Fruit fly (Drosophila melanogaster): ENCODE data around the gene lsn.

lsn gene

dm6 chr3R:21836614-21837013 is 28.4 kb upstream of the lsn start (continued):
- no peak for TF ChIP-seq Dip2 (GFP tag; IDR thresholded peaks at IDR 0.05)
- no peak for TF ChIP-seq bowl (GFP tag; IDR thresholded peaks at IDR 0.05)
- TF ChIP-seq CG11723 (GFP tag; optimal IDR thresholded peaks at IDR 0.05) = no peak
- no peak for TF ChIP-seq CG12236 (GFP tag; optimal IDR thresholded peaks at IDR 0.05)
- no peak for TF ChIP-seq gro (GFP tag; optimal IDR thresholded peaks at IDR 0.05)
- no peak for TF ChIP-seq Bteb2 (GFP tag; optimal IDR thresholded peaks at IDR 0.05)
- no peak for TF ChIP-seq chif (GFP tag; optimal IDR thresholded peaks at IDR 0.05)
- no peak for TF ChIP-seq CG12071 (GFP tag; optimal IDR thresholded peaks at IDR 0.05)
- TF ChIP-seq al (GFP tag; IDR thresholded peaks at IDR 0.05) = no peak
- TF ChIP-seq onecut (GFP tag; IDR thresholded peaks at IDR 0.05) = no peak
- peak; percentile 47 for TF ChIP-seq cg (GFP tag; optimal IDR thresholded peaks at IDR 0.05)
- no peak for TF ChIP-seq CG9215 (GFP tag; IDR thresholded peaks at IDR 0.05)
- TF ChIP-seq CG3163 (GFP tag; optimal IDR thresholded peaks at IDR 0.05) = no peak
- no peak for TF ChIP-seq Bdp1 (GFP tag; optimal IDR thresholded peaks at IDR 0.05)
- peak; percentile 63 for TF ChIP-seq CG12769 (tag; optimal IDR thresholded peaks at IDR 0.05)
- TF ChIP-seq CG10267 (tag; optimal IDR thresholded peaks at IDR 0.05) = no peak
- no peak for TF ChIP-seq CG5245 (GFP tag; optimal IDR thresholded peaks at IDR 0.05)
- TF ChIP-seq CG4424 (GFP tag; optimal IDR thresholded peaks at IDR 0.05) = no peak
- TF ChIP-seq CG13287 (GFP tag; IDR thresholded peaks at IDR 0.05; ENCODE audit: partially characterized antibody) = no peak
- no peak for TF ChIP-seq MBD-R2 (GFP tag; IDR thresholded peaks at IDR 0.05)
- TF ChIP-seq kni (GFP tag; optimal IDR thresholded peaks at IDR 0.05) = no peak
- TF ChIP-seq psq (GFP tag; optimal IDR thresholded peaks at IDR 0.05) = no peak
- TF ChIP-seq CG16863 (GFP tag; optimal IDR thresholded peaks at IDR 0.05) = no peak
- TF ChIP-seq chn (GFP tag; optimal IDR thresholded peaks at IDR 0.05) = no peak
- TF ChIP-seq odd (GFP tag; optimal IDR thresholded peaks at IDR 0.05) = no peak
- no peak for TF ChIP-seq grau (tag; optimal IDR thresholded peaks at IDR 0.05)
- TF ChIP-seq Mrtf (GFP tag; IDR thresholded peaks at IDR 0.05) = no peak
- TF ChIP-seq CG14965 (GFP tag; optimal IDR thresholded peaks at IDR 0.05; ENCODE audit: borderline replicate concordance) = no peak
- peak in 1 of 2 experiments; percentile 59 for TF ChIP-seq Hr78 (GFP tag; optimal IDR thresholded peaks at IDR 0.05)
- TF ChIP-seq YL-1 (GFP tag; optimal IDR thresholded peaks at IDR 0.05) = no peak
- no peak for TF ChIP-seq unpg (GFP tag; optimal IDR thresholded peaks at IDR 0.05)
- TF ChIP-seq CG2199 (GFP tag; IDR thresholded peaks at IDR 0.05) = 0 out of 3 replicates have a peak, but pooled peaks have one; percentile 37
- TF ChIP-seq CG14710 (tag; optimal IDR thresholded peaks at IDR 0.05) = no peak
- no peak for TF ChIP-seq hth (optimal IDR thresholded peaks at IDR 0.05)
- no peak for TF ChIP-seq CG30020 (tag; optimal IDR thresholded peaks at IDR 0.05)
- no peak for TF ChIP-seq Ssrp (tag; optimal IDR thresholded peaks at IDR 0.05)
- no peak for TF ChIP-seq esg (GFP tag; conservative IDR thresholded peaks at IDR 0.05)
- no peak for TF ChIP-seq sna (GFP tag; IDR thresholded peaks at IDR 0.05; ENCODE audit: partially characterized antibody)
- TF ChIP-seq CG7271 (tag; optimal IDR thresholded peaks at IDR 0.05) = no peak
- TF ChIP-seq CG31441 (GFP tag; IDR thresholded peaks at IDR 0.05) = no peak
- TF ChIP-seq sens (GFP tag) = no peak
- no peak for TF ChIP-seq CG1647 (GFP tag; optimal IDR thresholded peaks at IDR 0.05)
- TF ChIP-seq CG1832 (GFP tag; optimal IDR thresholded peaks at IDR 0.05) = peak; percentile 34
- no peak for TF ChIP-seq CG14441 (GFP tag; IDR thresholded peaks at IDR 0.05)
- TF ChIP-seq fd3F (GFP tag; optimal IDR thresholded peaks at IDR 0.05) = no peak
- peak; percentile 10 for TF ChIP-seq sug (tag; optimal IDR thresholded peaks at IDR 0.05)
- no peak for TF ChIP-seq lbe (GFP tag; optimal IDR thresholded peaks at IDR 0.05)
- no peak for TF ChIP-seq repo (GFP tag; optimal IDR thresholded peaks at IDR 0.05)
- no peak for TF ChIP-seq CG7786 (GFP tag; optimal IDR thresholded peaks at IDR 0.05)
- no peak for TF ChIP-seq jumu (GFP tag; optimal IDR thresholded peaks at IDR 0.05)
- peak; percentile 8 for TF ChIP-seq wek (GFP tag; optimal IDR thresholded peaks at IDR 0.05)
- no peak for TF ChIP-seq CG8478 (optimal IDR thresholded peaks at IDR 0.05)
